Worm (Caenorhabditis elegans) whole organism, young adult: ENCODE measurements around the gene EEED8.2.

Experiments used
- B0261.1 ChIP-seq: sonication (generic microtip); optimal IDR thresholded peaks from 2 replicates; lab custom pipeline; 2016; ENCODE audit warnings: mild to moderate bottlenecking, missing genetic modification characterization, moderate library complexity, missing compliant biosample characterization
- F10E7.11 ChIP-seq: sonication (generic microtip); optimal IDR thresholded peaks from 2 replicates; lab custom pipeline; 2017; ENCODE audit warnings: mild to moderate bottlenecking, missing genetic modification characterization, moderate library complexity, missing compliant biosample characterization
- hmg-1.2 ChIP-seq: fragments of 200-800 bp; sonication (Bioruptor generic); IDR thresholded peaks from 2 replicates; pipeline ENCODE4 v1.3.6; 2022; ENCODE audit warnings: missing genetic modification reagents, missing genetic modification characterization, missing compliant biosample characterization
- sea-2 ChIP-seq: fragments of 200-800 bp; sonication (Bioruptor generic); IDR thresholded peaks from 2 replicates; pipeline ENCODE4 v1.3.6; 2022; ENCODE audit warnings: missing genetic modification characterization, missing compliant biosample characterization
- unc-62 ChIP-seq: fragments of 150-350 bp; optimal IDR thresholded peaks from 2 replicates; lab custom pipeline; 2014; ENCODE audit warnings: missing biosample characterization, missing genetic modification reagents, missing genetic modification characterization
- ztf-26 ChIP-seq: sonication (generic microtip); optimal IDR thresholded peaks from 2 replicates; lab custom pipeline; 2017; ENCODE audit warnings: missing genetic modification characterization, missing compliant biosample characterization

- TF ChIP-seq hmg-1.2 (GFP tag; lab: Robert Waterston, UW) (no peak), sea-2 (GFP tag; lab: Robert Waterston, UW) (no peak), F10E7.11 (tag; lab: Kevin White, UChicago) (no peak), ztf-26 (no peak), unc-62 (no peak), B0261.1 (tag; lab: Kevin White, UChicago) (no peak)
Measured at ce11 chrII:5433069-5433468, 16.6 kb downstream of the EEED8.2 start, which contains the start of gene srx-114.
